Fruit fly (Drosophila melanogaster) whole organism, embryonic: ENCODE data around the gene MRG15.
A peak's percentile ranks its signal among the peaks of the same experiment; 100 is the strongest.

Experiments used
- B-H1 ChIP-seq: fragments of 200-800 bp; sonication (Bioruptor generic); IDR thresholded peaks from 3 replicates; pipeline ENCODE4 v1.3.6; 2022; ENCODE audit warnings: missing biosample characterization, missing genetic modification characterization
- Bdp1 ChIP-seq: fragments of 200-800 bp; sonication (Bioruptor generic); optimal IDR thresholded peaks from 3 replicates; lab custom pipeline; 2016; ENCODE audit warnings: missing biosample characterization, missing genetic modification characterization
- C15 ChIP-seq: fragments of 200-800 bp; sonication (Bioruptor generic); IDR thresholded peaks from 3 replicates; pipeline ENCODE4 v1.3.6; 2022; ENCODE audit warnings: missing biosample characterization, missing genetic modification characterization
- CG10565 ChIP-seq: fragments of 200-800 bp; sonication (Bioruptor generic); optimal IDR thresholded peaks from 3 replicates; lab custom pipeline; 2016; ENCODE audit warnings: missing biosample characterization, mild to moderate bottlenecking, missing genetic modification characterization
- CG12659 ChIP-seq: fragments of 200-800 bp; sonication (Bioruptor generic); optimal IDR thresholded peaks from 3 replicates; lab custom pipeline; 2017; ENCODE audit warnings: mild to moderate bottlenecking, missing biosample characterization, missing genetic modification reagents, missing genetic modification characterization
- CG12942 ChIP-seq: fragments of 200-800 bp; sonication (Bioruptor generic); optimal IDR thresholded peaks from 3 replicates; lab custom pipeline; 2016; ENCODE audit warnings: missing biosample characterization, missing genetic modification characterization
- CG16779 ChIP-seq: fragments of 200-800 bp; sonication (Bioruptor generic); IDR thresholded peaks from 2 replicates; pipeline ENCODE4 v1.3.6; 2022; ENCODE audit warnings: missing biosample characterization, missing genetic modification characterization
- CG18011 ChIP-seq: fragments of 200-800 bp; sonication (Bioruptor generic); optimal IDR thresholded peaks from 2 replicates; lab custom pipeline; 2017; ENCODE audit warnings: missing biosample characterization, missing genetic modification characterization, mild to moderate bottlenecking, moderate library complexity, missing genotype
- CG18476 ChIP-seq: fragments of 200-800 bp; sonication (Bioruptor generic); optimal IDR thresholded peaks from 2 replicates; lab custom pipeline; 2016; ENCODE audit warnings: missing biosample characterization, mild to moderate bottlenecking, missing genetic modification characterization
- CG3065 ChIP-seq: fragments of 200-800 bp; sonication (Bioruptor generic); optimal IDR thresholded peaks from 2 replicates; lab custom pipeline; 2016; ENCODE audit warnings: missing biosample characterization, missing genetic modification characterization
- CG31441 ChIP-seq: fragments of 200-800 bp; sonication (Bioruptor generic); IDR thresholded peaks from 2 replicates; pipeline ENCODE4 v1.3.6; 2022; ENCODE audit warnings: missing biosample characterization, missing genetic modification characterization
- CG5245 ChIP-seq: fragments of 200-800 bp; sonication (Bioruptor generic); optimal IDR thresholded peaks from 3 replicates; lab custom pipeline; 2016; ENCODE audit warnings: missing biosample characterization, missing genetic modification characterization
- CG6813 ChIP-seq: fragments of 200-800 bp; sonication (Bioruptor generic); optimal IDR thresholded peaks from 2 replicates; lab custom pipeline; 2017; ENCODE audit warnings: missing biosample characterization, missing genetic modification characterization, mild to moderate bottlenecking, moderate library complexity, missing genetic modification reagents
- CG7963 ChIP-seq: fragments of 200-800 bp; sonication (Bioruptor generic); IDR thresholded peaks from 3 replicates; pipeline ENCODE4 v1.3.6; 2022; ENCODE audit warnings: missing biosample characterization, missing genetic modification characterization; ENCODE audit not compliant: partially characterized antibody
- CG8944 ChIP-seq: fragments of 200-800 bp; sonication (Bioruptor generic); optimal IDR thresholded peaks from 3 replicates; lab custom pipeline; 2016; ENCODE audit warnings: missing biosample characterization, missing genetic modification characterization
- CG9437 ChIP-seq: fragments of 200-800 bp; sonication (Bioruptor generic); optimal IDR thresholded peaks from 2 replicates; lab custom pipeline; 2018; ENCODE audit warnings: missing biosample characterization, mild to moderate bottlenecking, missing genetic modification characterization
- CG9817 ChIP-seq: fragments of 200-800 bp; sonication (Bioruptor generic); optimal IDR thresholded peaks from 2 replicates; lab custom pipeline; 2018; ENCODE audit warnings: missing biosample characterization, mild to moderate bottlenecking, missing genetic modification characterization, moderate library complexity
- Deaf1 ChIP-seq: fragments of 200-800 bp; optimal IDR thresholded peaks from 3 replicates; lab custom pipeline; 2019; ENCODE audit warnings: missing biosample characterization, mild to moderate bottlenecking, missing genetic modification characterization, moderate library complexity
- Ets65A ChIP-seq: fragments of 200-800 bp; sonication (Bioruptor generic); peaks from one replicate; lab custom pipeline; 2016; ENCODE audit warnings: missing biosample characterization, missing genetic modification characterization
- Ets97D ChIP-seq: fragments of 200-800 bp; sonication (Bioruptor generic); optimal IDR thresholded peaks from 3 replicates; lab custom pipeline; 2016; ENCODE audit warnings: missing biosample characterization, missing genetic modification characterization
- Gug ChIP-seq: fragments of 200-800 bp; sonication (Bioruptor generic); IDR thresholded peaks from 4 replicates; pipeline ENCODE4 v1.3.6; 2022; ENCODE audit warnings: missing biosample characterization, missing genetic modification characterization
- HHEX ChIP-seq: fragments of 200-800 bp; sonication (Bioruptor generic); optimal IDR thresholded peaks from 3 replicates; lab custom pipeline; 2017; ENCODE audit warnings: missing biosample characterization, mild to moderate bottlenecking, missing genetic modification characterization, missing genetic modification reagents
- HLH3B ChIP-seq: fragments of 200-800 bp; sonication (Bioruptor generic); IDR thresholded peaks from 2 replicates; pipeline ENCODE4 v1.3.6; 2022; ENCODE audit warnings: missing biosample characterization, missing genetic modification characterization
- HLH54F ChIP-seq: fragments of 200-800 bp; sonication (Bioruptor generic); optimal IDR thresholded peaks from 3 replicates; lab custom pipeline; 2016; ENCODE audit warnings: missing biosample characterization, missing genetic modification characterization
- Hr78 ChIP-seq, 2 experiments: fragments of 200-800 bp in 1 of 2; fragments of >200 bp in 1 of 2; sonication (Bioruptor generic) in 1 of 2; optimal IDR thresholded peaks; 2 replicates each; lab custom pipeline; 2017 to 2019; ENCODE audit warnings: missing biosample characterization in 2 of 2, missing genetic modification characterization in 2 of 2, mild to moderate bottlenecking in 1 of 2, moderate library complexity in 1 of 2
- MTF-1 ChIP-seq: fragments of 200-800 bp; sonication (Bioruptor generic); optimal IDR thresholded peaks from 2 replicates; lab custom pipeline; 2018; ENCODE audit warnings: missing biosample characterization, mild to moderate bottlenecking, missing genetic modification characterization, borderline replicate concordance
- Med ChIP-seq: fragments of 200-800 bp; sonication (Bioruptor generic); peaks from one replicate; lab custom pipeline; 2016; ENCODE audit warnings: missing biosample characterization, missing genetic modification characterization, mild to moderate bottlenecking, inconsistent platforms, moderate library complexity
- Oaz ChIP-seq: fragments of 200-800 bp; sonication (Bioruptor generic); IDR thresholded peaks from 2 replicates; pipeline ENCODE4 v1.3.6; 2022; ENCODE audit warnings: missing biosample characterization, missing genetic modification characterization
- Sox100B ChIP-seq: fragments of 200-800 bp; sonication (Bioruptor generic); optimal IDR thresholded peaks from 3 replicates; lab custom pipeline; 2018; ENCODE audit warnings: missing biosample characterization, mild to moderate bottlenecking, missing genetic modification characterization
- Stat92E ChIP-seq, 3 experiments: fragments of >200 bp in 2 of 3; fragments of 200-800 bp in 1 of 3; sonication (Bioruptor generic) in 1 of 3; optimal IDR thresholded peaks; 2 replicates each; lab custom pipeline; 2017 to 2019; ENCODE audit warnings: missing biosample characterization in 3 of 3, missing genetic modification characterization in 3 of 3, mild to moderate bottlenecking in 1 of 3, moderate library complexity in 1 of 3
- abd-A ChIP-seq: fragments of 200-800 bp; sonication (Bioruptor generic); optimal IDR thresholded peaks from 3 replicates; lab custom pipeline; 2019; ENCODE audit warnings: missing biosample characterization, mild to moderate bottlenecking, missing genetic modification characterization, moderate library complexity
- ash1 ChIP-seq: fragments of 200-800 bp; sonication (Bioruptor generic); optimal IDR thresholded peaks from 2 replicates; lab custom pipeline; 2018; ENCODE audit warnings: missing biosample characterization, mild to moderate bottlenecking, missing genetic modification characterization
- bigmax ChIP-seq: fragments of 200-800 bp; sonication (Bioruptor generic); optimal IDR thresholded peaks from 2 replicates; lab custom pipeline; 2018; ENCODE audit warnings: missing biosample characterization, mild to moderate bottlenecking, missing genetic modification characterization
- cato ChIP-seq: fragments of 200-800 bp; sonication (Bioruptor generic); optimal IDR thresholded peaks from 2 replicates; lab custom pipeline; 2016; ENCODE audit warnings: missing biosample characterization, missing genetic modification characterization, borderline replicate concordance
- crc ChIP-seq: fragments of 200-800 bp; sonication (Bioruptor generic); optimal IDR thresholded peaks from 2 replicates; lab custom pipeline; 2016; ENCODE audit warnings: missing biosample characterization, missing genetic modification characterization
- danr ChIP-seq: fragments of 200-800 bp; sonication (Bioruptor generic); IDR thresholded peaks from 2 replicates; pipeline ENCODE4 v1.3.6; 2022; ENCODE audit warnings: missing biosample characterization, missing genetic modification characterization
- dati ChIP-seq: fragments of 200-800 bp; sonication (Bioruptor generic); IDR thresholded peaks from 2 replicates; pipeline ENCODE4 v1.3.6; 2022; ENCODE audit warnings: missing biosample characterization, missing genetic modification characterization
- emc ChIP-seq: fragments of 200-800 bp; sonication (Bioruptor generic); optimal IDR thresholded peaks from 2 replicates; lab custom pipeline; 2016; ENCODE audit warnings: missing biosample characterization, missing genetic modification characterization
- ewg ChIP-seq: fragments of 200-800 bp; sonication (Bioruptor generic); optimal IDR thresholded peaks from 3 replicates; lab custom pipeline; 2017; ENCODE audit warnings: mild to moderate bottlenecking, missing biosample characterization, missing genetic modification reagents, missing genetic modification characterization
- ftz-f1 ChIP-seq: fragments of 200-800 bp; sonication (Bioruptor generic); optimal IDR thresholded peaks from 2 replicates; lab custom pipeline; 2016; ENCODE audit warnings: missing biosample characterization, missing genetic modification characterization
- klu ChIP-seq: fragments of 200-800 bp; sonication (Bioruptor generic); IDR thresholded peaks from 2 replicates; pipeline ENCODE4 v1.3.6; 2022; ENCODE audit warnings: missing biosample characterization, missing genetic modification characterization
- lbe ChIP-seq: fragments of 200-800 bp; sonication (Bioruptor generic); optimal IDR thresholded peaks from 2 replicates; lab custom pipeline; 2016; ENCODE audit warnings: missing biosample characterization, mild to moderate bottlenecking, missing genetic modification characterization
- nerfin-2 ChIP-seq: fragments of 200-800 bp; sonication (Bioruptor generic); IDR thresholded peaks from 2 replicates; pipeline ENCODE4 v1.3.6; 2022; ENCODE audit warnings: missing biosample characterization, missing genetic modification characterization; ENCODE audit not compliant: partially characterized antibody
- pnt ChIP-seq: fragments of 200-800 bp; sonication (Bioruptor generic); optimal IDR thresholded peaks from 3 replicates; lab custom pipeline; 2016; ENCODE audit warnings: missing biosample characterization, missing genetic modification characterization
- row ChIP-seq: fragments of 200-800 bp; sonication (Bioruptor generic); IDR thresholded peaks from 3 replicates; pipeline ENCODE4 v1.3.6; 2022; ENCODE audit warnings: missing biosample characterization, missing genetic modification characterization
- unc-4 ChIP-seq: fragments of 200-800 bp; sonication (Bioruptor generic); IDR thresholded peaks from 2 replicates; pipeline ENCODE4 v1.3.6; 2022; ENCODE audit warnings: missing biosample characterization, missing genetic modification characterization; ENCODE audit not compliant: partially characterized antibody
- wek ChIP-seq: fragments of 200-800 bp; sonication (Bioruptor generic); optimal IDR thresholded peaks from 3 replicates; lab custom pipeline; 2018; ENCODE audit warnings: missing biosample characterization, mild to moderate bottlenecking, missing genetic modification characterization, moderate library complexity

MRG15 gene

DNA sequence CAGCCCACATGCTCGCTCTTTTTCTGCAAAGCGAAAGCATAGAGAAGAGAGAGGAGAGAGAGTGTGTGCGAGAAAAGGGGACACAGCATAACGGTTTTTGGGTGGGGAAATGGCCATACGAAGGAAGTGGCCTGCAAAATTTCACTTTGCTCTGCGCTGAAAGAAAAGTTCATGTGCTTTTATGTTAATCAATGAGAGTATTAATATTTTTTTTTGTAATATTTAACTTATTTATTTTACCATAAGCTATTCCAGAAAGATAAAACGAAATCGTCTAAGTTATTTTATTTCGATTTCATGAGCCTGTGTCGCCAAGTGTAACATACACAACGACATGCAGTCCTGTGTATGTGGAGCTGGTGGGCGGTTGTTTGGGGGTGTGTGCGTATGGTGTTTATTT, 27.5 kb downstream of the MRG15 start (continued):
- TF ChIP-seq CG5245 (GFP tag; lab: Kevin White, UChicago): no peak
- no peak for TF ChIP-seq cato (GFP tag; lab: Kevin White, UChicago)
- peak; percentile 32 for TF ChIP-seq HLH54F (GFP tag; lab: Kevin White, UChicago)
- no peak for TF ChIP-seq Stat92E (GFP tag; optimal IDR thresholded peaks at IDR 0.05; lab: Kevin White, UChicago)
- TF ChIP-seq wek: no peak
- peak; percentile 32; the same call in 1 of the 2 replicates for TF ChIP-seq danr (GFP tag; lab: Robert Waterston, UW)
- TF ChIP-seq crc (GFP tag; lab: Kevin White, UChicago): no peak
- no peak for TF ChIP-seq CG18476 (GFP tag; lab: Kevin White, UChicago)
- TF ChIP-seq Gug: peak; percentile 67
- TF ChIP-seq CG12942: peak; percentile 11
- peak; percentile 68 for TF ChIP-seq HLH3B (GFP tag; lab: Robert Waterston, UW)
- TF ChIP-seq ash1 (GFP tag; lab: Kevin White, UChicago): no peak
- TF ChIP-seq Bdp1 (GFP tag; lab: Kevin White, UChicago): peak; percentile 18
- TF ChIP-seq Ets97D (GFP tag; lab: Kevin White, UChicago): no peak
- TF ChIP-seq CG8944 (GFP tag; lab: Kevin White, UChicago): no peak
- peak; percentile 90 for TF ChIP-seq row (GFP tag; lab: Robert Waterston, UW)
- peak; percentile 59; the same call in 1 of the 2 replicates for TF ChIP-seq klu
- TF ChIP-seq unc-4 (GFP tag; lab: Robert Waterston, UW): no peak
- no peak for TF ChIP-seq Sox100B (GFP tag; lab: Kevin White, UChicago)
- peak; percentile 37 for TF ChIP-seq ewg (GFP tag; lab: Kevin White, UChicago)
- TF ChIP-seq HHEX: peak; percentile 42
- TF ChIP-seq CG9437 (GFP tag; lab: Kevin White, UChicago): peak; percentile 41
- TF ChIP-seq ftz-f1 (GFP tag; lab: Kevin White, UChicago): no peak
- TF ChIP-seq CG31441 (GFP tag; lab: Robert Waterston, UW): no peak; the same call in none of the 2 replicates
- 0 out of 3 replicates have a peak, but pooled peaks have one; percentile 26 for TF ChIP-seq C15 (GFP tag; lab: Robert Waterston, UW)
- TF ChIP-seq Med (GFP tag; lab: Kevin White, UChicago): peak; percentile 77
- TF ChIP-seq CG18011 (GFP tag; lab: Kevin White, UChicago): peak; percentile 10
- peak; percentile 49; the same call in 1 of the 2 replicates for TF ChIP-seq dati (GFP tag; lab: Robert Waterston, UW)
- TF ChIP-seq lbe: no peak
- TF ChIP-seq B-H1 (GFP tag; lab: Robert Waterston, UW): peak; percentile 57; the same call in 2 of the 3 replicates
- no peak for TF ChIP-seq Hr78 (GFP tag; optimal IDR thresholded peaks at IDR 0.05; lab: Kevin White, UChicago)
- TF ChIP-seq CG6813 (GFP tag; lab: Kevin White, UChicago): peak; percentile 66
- peak; percentile 66 for TF ChIP-seq CG12659 (GFP tag; lab: Kevin White, UChicago)
- peak; percentile 89 for TF ChIP-seq Ets65A
- TF ChIP-seq CG10565 (GFP tag; lab: Kevin White, UChicago): no peak
- no peak for TF ChIP-seq nerfin-2 (GFP tag; lab: Robert Waterston, UW)
- TF ChIP-seq Oaz (GFP tag; lab: Robert Waterston, UW): 0 out of 2 replicates have a peak, but pooled peaks have one; percentile 21
- no peak for TF ChIP-seq CG3065
- TF ChIP-seq emc (GFP tag; lab: Kevin White, UChicago): no peak
- no peak for TF ChIP-seq pnt
- TF ChIP-seq CG9817 (tag; lab: Kevin White, UChicago): peak; percentile 69
- TF ChIP-seq MTF-1 (GFP tag; lab: Kevin White, UChicago): no peak
- no peak for TF ChIP-seq abd-A (tag; lab: Kevin White, UChicago)
- no peak for TF ChIP-seq bigmax (GFP tag; lab: Kevin White, UChicago)
- TF ChIP-seq Deaf1 (tag; lab: Kevin White, UChicago): no peak
- TF ChIP-seq CG16779 (GFP tag; lab: Robert Waterston, UW): no peak
- TF ChIP-seq CG7963 (GFP tag; lab: Robert Waterston, UW): no peak
